Worm (Caenorhabditis elegans): ENCODE results near the gene T28D6.7.

T28D6.7 gene

ce11 chrIII:11371236-11371635 lies 25.0 kb upstream of the T28D6.7 start (continued):
- TF ChIP-seq F49E8.2 (tag; optimal IDR thresholded peaks at IDR 0.05; ENCODE audit: borderline replicate concordance) = peak; percentile 43
- peak; percentile 49 for TF ChIP-seq mep-1 (tag; optimal IDR thresholded peaks at IDR 0.05)
- TF ChIP-seq unc-39 (tag; optimal IDR thresholded peaks at IDR 0.05) = no peak
- TF ChIP-seq F26F4.8 (GFP tag; conservative IDR thresholded peaks at IDR 0.05) = peak; percentile 83
- peak; percentile 64; the same call in 1 of the 2 replicates for TF ChIP-seq zfp-3 (GFP tag; conservative IDR thresholded peaks at IDR 0.05)
- peak; percentile 69 for TF ChIP-seq Y5F2A.4 (GFP tag; optimal IDR thresholded peaks at IDR 0.05)
- TF ChIP-seq lin-29 (GFP tag; IDR thresholded peaks at IDR 0.05) = 0 out of 2 replicates have a peak, but pooled peaks have one; percentile 31
- TF ChIP-seq mes-2 (tag; optimal IDR thresholded peaks at IDR 0.05; ENCODE audit: poor library complexity, severe bottlenecking) = peak; percentile 83
- TF ChIP-seq duxl-1 (tag; optimal IDR thresholded peaks at IDR 0.05; ENCODE audit: poor library complexity) = peak; percentile 22
- TF ChIP-seq gei-8 (GFP tag; optimal IDR thresholded peaks at IDR 0.05) = peak; percentile 84
- TF ChIP-seq jun-1 (tag; optimal IDR thresholded peaks at IDR 0.05) = no peak
- TF ChIP-seq Y75B8A.6 (GFP tag; IDR thresholded peaks at IDR 0.05) = no peak
- no peak for TF ChIP-seq pqm-1 (tag; optimal IDR thresholded peaks at IDR 0.05)
- peak; percentile 88 for TF ChIP-seq dmd-8 (GFP tag; IDR thresholded peaks at IDR 0.05)
- no peak for TF ChIP-seq mdt-29 (GFP tag; IDR thresholded peaks at IDR 0.05)
- peak; percentile 59 for TF ChIP-seq hlh-11 (tag; optimal IDR thresholded peaks at IDR 0.05)
- 0 out of 2 replicates have a peak, but pooled peaks have one; percentile 64 for TF ChIP-seq tra-1 (GFP tag; IDR thresholded peaks at IDR 0.05)
- TF ChIP-seq ceh-20 (GFP tag; IDR thresholded peaks at IDR 0.05) = peak; percentile 67; the same call in 1 of the 2 replicates
- TF ChIP-seq mxl-3 (GFP tag; optimal IDR thresholded peaks at IDR 0.05) = peak; percentile 79
- TF ChIP-seq egl-43 (GFP tag; IDR thresholded peaks at IDR 0.05) = peak; percentile 90
- peak; percentile 64; the same call in 1 of the 2 replicates for TF ChIP-seq snpc-1.2 (GFP tag; IDR thresholded peaks at IDR 0.05)
- TF ChIP-seq lin-1 (GFP tag; IDR thresholded peaks at IDR 0.05) = peak; percentile 79; the same call in 1 of the 2 replicates
- TF ChIP-seq nhr-102 (tag; optimal IDR thresholded peaks at IDR 0.05) = peak; percentile 52
- no peak for TF ChIP-seq egl-27 (tag; optimal IDR thresholded peaks at IDR 0.05)

ce11 chrIII:11366467-11366866 lies 20.2 kb upstream of the T28D6.7 start, which contains the start of gene T28D6.3:
T28D6.3 (plus strand) TSS chrIII:11366767.
- no peak for TF ChIP-seq Y5F2A.4 (GFP tag; optimal IDR thresholded peaks at IDR 0.05)
- TF ChIP-seq lin-13 (GFP tag; optimal IDR thresholded peaks at IDR 0.05) = no peak
- TF ChIP-seq attf-4 (tag; optimal IDR thresholded peaks at IDR 0.05) = no peak
- no peak for TF ChIP-seq ceh-62 (tag; optimal IDR thresholded peaks at IDR 0.05)
- TF ChIP-seq zip-11 (GFP tag; IDR thresholded peaks at IDR 0.05) = no peak
- no peak for TF ChIP-seq dmd-9 (GFP tag; IDR thresholded peaks at IDR 0.05)
- TF ChIP-seq dve-1 (tag; optimal IDR thresholded peaks at IDR 0.05; ENCODE audit: insufficient read depth) = no peak
- no peak for TF ChIP-seq hlh-30 (tag; optimal IDR thresholded peaks at IDR 0.05; ENCODE audit: insufficient read depth)
- no peak for TF ChIP-seq ces-1 (GFP tag; optimal IDR thresholded peaks at IDR 0.05)
- TF ChIP-seq vab-7 (GFP tag; IDR thresholded peaks at IDR 0.05) = no peak
- no peak for TF ChIP-seq unc-39 (tag; optimal IDR thresholded peaks at IDR 0.05)

- TF ChIP-seq mxl-2 (GFP tag; conservative IDR thresholded peaks at IDR 0.05) = no peak
- TF ChIP-seq set-16 (GFP tag; IDR thresholded peaks at IDR 0.05) = peak; percentile 87
- TF ChIP-seq snpc-1.2 (GFP tag; IDR thresholded peaks at IDR 0.05) = no peak
Measured at ce11 chrIII:11362915-11363314, 16.6 kb upstream of the T28D6.7 start.

- TF ChIP-seq Y105C5A.15 (GFP tag; IDR thresholded peaks at IDR 0.05) (no peak), zfp-3 (GFP tag; conservative IDR thresholded peaks at IDR 0.05) (no peak), dve-1 (tag; optimal IDR thresholded peaks at IDR 0.05; ENCODE audit: insufficient read depth) (no peak), aha-1 (tag) (peak; percentile 60), set-16 (GFP tag; IDR thresholded peaks at IDR 0.05) (peak; percentile 30), ama-1 (optimal IDR thresholded peaks at IDR 0.05) (no peak), fos-1 (tag; optimal IDR thresholded peaks at IDR 0.05) (no peak)
Measured at ce11 chrIII:11361394-11361793, 15.1 kb upstream of the T28D6.7 start.
